Fruit fly (Drosophila melanogaster) whole organism, embryonic: ENCODE measurements around the gene vas.

Experiments used
- Aef1 ChIP-seq: fragments of 200-800 bp; sonication (Bioruptor generic); IDR thresholded peaks from 3 replicates; pipeline ENCODE4 v1.3.6; 2022; ENCODE audit warnings: missing biosample characterization, missing genetic modification characterization
- B-H2 ChIP-seq: fragments of 200-800 bp; sonication (Bioruptor generic); optimal IDR thresholded peaks from 2 replicates; lab custom pipeline; 2018; ENCODE audit warnings: missing biosample characterization, mild to moderate bottlenecking, missing genetic modification characterization
- BEAF-32 ChIP-seq: fragments of 200-800 bp; sonication (Bioruptor generic); optimal IDR thresholded peaks from 3 replicates; lab custom pipeline; 2017; ENCODE audit warnings: missing biosample characterization, missing genetic modification characterization, mild to moderate bottlenecking, moderate library complexity, missing genetic modification reagents
- CG10209 ChIP-seq: fragments of 200-800 bp; sonication (Bioruptor generic); optimal IDR thresholded peaks from 3 replicates; lab custom pipeline; 2017; ENCODE audit warnings: missing biosample characterization, mild to moderate bottlenecking, missing genetic modification characterization, missing genetic modification reagents
- CG11723 ChIP-seq: fragments of 200-800 bp; sonication (Bioruptor generic); optimal IDR thresholded peaks from 2 replicates; lab custom pipeline; 2017; ENCODE audit warnings: missing biosample characterization, mild to moderate bottlenecking, missing genetic modification characterization
- CG13296 ChIP-seq: fragments of 200-800 bp; sonication (Bioruptor generic); optimal IDR thresholded peaks from 3 replicates; lab custom pipeline; 2018; ENCODE audit warnings: missing biosample characterization, mild to moderate bottlenecking, missing genetic modification characterization
- CG13775 ChIP-seq: fragments of 200-800 bp; sonication (Bioruptor generic); optimal IDR thresholded peaks from 3 replicates; lab custom pipeline; 2017; ENCODE audit warnings: missing biosample characterization, mild to moderate bottlenecking, missing genetic modification characterization
- CG15269 ChIP-seq: fragments of 200-800 bp; sonication (Bioruptor generic); optimal IDR thresholded peaks from 2 replicates; lab custom pipeline; 2018; ENCODE audit warnings: missing biosample characterization, mild to moderate bottlenecking, missing genetic modification characterization, moderate library complexity
- CG1529 ChIP-seq: fragments of 200-800 bp; sonication (Bioruptor generic); optimal IDR thresholded peaks from 3 replicates; lab custom pipeline; 2018; ENCODE audit warnings: missing biosample characterization, missing genetic modification characterization
- CG15514 ChIP-seq: fragments of 200-800 bp; sonication (Bioruptor generic); optimal IDR thresholded peaks from 3 replicates; lab custom pipeline; 2017; ENCODE audit warnings: missing biosample characterization, missing genetic modification characterization, mild to moderate bottlenecking, moderate library complexity, missing genetic modification reagents
- CG17612 ChIP-seq: fragments of 200-800 bp; sonication (Bioruptor generic); IDR thresholded peaks from 2 replicates; pipeline ENCODE4 v1.3.6; 2022; ENCODE audit warnings: missing biosample characterization, missing genetic modification characterization
- CG17829 ChIP-seq: fragments of 200-800 bp; optimal IDR thresholded peaks from 2 replicates; lab custom pipeline; 2019; ENCODE audit warnings: missing biosample characterization, mild to moderate bottlenecking, missing genetic modification characterization, moderate library complexity
- CG17912 ChIP-seq: fragments of 200-800 bp; sonication (Bioruptor generic); optimal IDR thresholded peaks from 2 replicates; lab custom pipeline; 2018; ENCODE audit warnings: missing biosample characterization, mild to moderate bottlenecking, missing genetic modification characterization
- CG2116 ChIP-seq: fragments of 200-800 bp; sonication (Bioruptor generic); optimal IDR thresholded peaks from 3 replicates; lab custom pipeline; 2018; ENCODE audit warnings: missing biosample characterization, mild to moderate bottlenecking, missing genetic modification characterization
- CG32532 ChIP-seq: fragments of 200-800 bp; sonication (Bioruptor generic); IDR thresholded peaks from 2 replicates; pipeline ENCODE4 v1.3.6; 2022; ENCODE audit warnings: missing biosample characterization, missing genetic modification characterization
- CG6791 ChIP-seq: fragments of 200-800 bp; sonication (Bioruptor generic); IDR thresholded peaks from 3 replicates; pipeline ENCODE4 v1.3.6; 2022; ENCODE audit warnings: missing biosample characterization, missing genetic modification characterization; ENCODE audit not compliant: partially characterized antibody
- CG7271 ChIP-seq: fragments of 200-800 bp; sonication (Bioruptor generic); optimal IDR thresholded peaks from 2 replicates; lab custom pipeline; 2018; ENCODE audit warnings: missing biosample characterization, mild to moderate bottlenecking, missing genetic modification characterization, moderate library complexity
- CG7839 ChIP-seq: fragments of 200-800 bp; sonication (Bioruptor generic); optimal IDR thresholded peaks from 3 replicates; lab custom pipeline; 2018; ENCODE audit warnings: missing biosample characterization, mild to moderate bottlenecking, missing genetic modification characterization, moderate library complexity
- CG8924 ChIP-seq: fragments of 200-800 bp; optimal IDR thresholded peaks from 3 replicates; lab custom pipeline; 2019; ENCODE audit warnings: missing biosample characterization, mild to moderate bottlenecking, missing genetic modification characterization, moderate library complexity
- CG9215 ChIP-seq: fragments of 200-800 bp; sonication (Bioruptor generic); IDR thresholded peaks from 2 replicates; pipeline ENCODE4 v1.3.6; 2022; ENCODE audit warnings: missing biosample characterization, missing genetic modification characterization
- CG9437 ChIP-seq: fragments of 200-800 bp; sonication (Bioruptor generic); optimal IDR thresholded peaks from 2 replicates; lab custom pipeline; 2018; ENCODE audit warnings: missing biosample characterization, mild to moderate bottlenecking, missing genetic modification characterization
- CG9727 ChIP-seq: fragments of 200-800 bp; sonication (Bioruptor generic); optimal IDR thresholded peaks from 3 replicates; lab custom pipeline; 2017; ENCODE audit warnings: missing biosample characterization, mild to moderate bottlenecking, missing genetic modification characterization
- D19B ChIP-seq: fragments of 200-800 bp; sonication (Bioruptor generic); optimal IDR thresholded peaks from 2 replicates; lab custom pipeline; 2017; ENCODE audit warnings: missing biosample characterization, mild to moderate bottlenecking, missing genetic modification characterization
- Doc2 ChIP-seq: fragments of 200-800 bp; sonication (Bioruptor generic); IDR thresholded peaks from 2 replicates; pipeline ENCODE4 v1.3.6; 2022; ENCODE audit warnings: missing biosample characterization, missing genetic modification characterization
- E2f1 ChIP-seq: fragments of 200-800 bp; sonication (Bioruptor generic); IDR thresholded peaks from 2 replicates; pipeline ENCODE4 v1.3.6; 2022; ENCODE audit warnings: missing biosample characterization, missing genetic modification characterization
- HmgZ ChIP-seq: fragments of 200-800 bp; sonication (Bioruptor generic); optimal IDR thresholded peaks from 2 replicates; lab custom pipeline; 2018; ENCODE audit warnings: missing biosample characterization, mild to moderate bottlenecking, missing genetic modification characterization
- Hmr ChIP-seq: fragments of 200-800 bp; sonication (Bioruptor generic); optimal IDR thresholded peaks from 3 replicates; lab custom pipeline; 2017; ENCODE audit warnings: mild to moderate bottlenecking, missing biosample characterization, missing genetic modification reagents, missing genetic modification characterization
- NK7.1 ChIP-seq: fragments of 200-800 bp; sonication (Bioruptor generic); optimal IDR thresholded peaks from 3 replicates; lab custom pipeline; 2016; ENCODE audit warnings: missing biosample characterization, missing genetic modification characterization
- Side ChIP-seq: fragments of 200-800 bp; sonication (Bioruptor generic); optimal IDR thresholded peaks from 2 replicates; lab custom pipeline; 2016; ENCODE audit warnings: missing biosample characterization, missing genetic modification characterization
- bbx ChIP-seq: fragments of 200-800 bp; sonication (Bioruptor generic); IDR thresholded peaks from 2 replicates; pipeline ENCODE4 v1.3.6; 2022; ENCODE audit warnings: missing biosample characterization, missing genetic modification characterization; ENCODE audit not compliant: partially characterized antibody
- cad ChIP-seq: fragments of >200 bp; optimal IDR thresholded peaks from 2 replicates; lab custom pipeline; 2017; ENCODE audit warnings: missing biosample characterization, missing genetic modification characterization
- chinmo ChIP-seq: fragments of 200-800 bp; sonication (Bioruptor generic); IDR thresholded peaks from 4 replicates; pipeline ENCODE4 v1.3.6; 2022; ENCODE audit warnings: missing biosample characterization, missing genetic modification characterization; ENCODE audit not compliant: partially characterized antibody
- dmrt11E ChIP-seq: fragments of 200-800 bp; sonication (Bioruptor generic); optimal IDR thresholded peaks from 3 replicates; lab custom pipeline; 2018; ENCODE audit warnings: missing biosample characterization, mild to moderate bottlenecking, missing genetic modification characterization, moderate library complexity
- dpn ChIP-seq, 2 experiments: fragments of 200-800 bp; sonication (Bioruptor generic); optimal IDR thresholded peaks; 3 replicates each; lab custom pipeline; 2016; ENCODE audit warnings: missing biosample characterization in 2 of 2, missing genetic modification characterization in 2 of 2
- ind ChIP-seq: fragments of 200-800 bp; sonication (Bioruptor generic); optimal IDR thresholded peaks from 3 replicates; lab custom pipeline; 2016; ENCODE audit warnings: missing biosample characterization, missing genetic modification characterization
- ken ChIP-seq: fragments of 200-800 bp; sonication (Bioruptor generic); IDR thresholded peaks from 3 replicates; pipeline ENCODE4 v1.3.6; 2022; ENCODE audit warnings: missing biosample characterization, missing genetic modification characterization
- otp ChIP-seq: fragments of 200-800 bp; sonication (Bioruptor generic); IDR thresholded peaks from 3 replicates; pipeline ENCODE4, ENCODE4 v1.3.6; 2022; ENCODE audit warnings: missing biosample characterization, missing genetic modification characterization
- pb ChIP-seq: fragments of 200-800 bp; sonication (Bioruptor generic); optimal IDR thresholded peaks from 3 replicates; lab custom pipeline; 2016; ENCODE audit warnings: missing biosample characterization, missing genetic modification characterization
- pho ChIP-seq: fragments of 200-800 bp; sonication (Bioruptor generic); optimal IDR thresholded peaks from 2 replicates; lab custom pipeline; 2016; ENCODE audit warnings: missing biosample characterization, missing genetic modification characterization
- prd ChIP-seq, 3 experiments: fragments of >200 bp in 2 of 3; fragments of 200-800 bp in 1 of 3; sonication (Bioruptor generic) in 1 of 3; optimal IDR thresholded peaks in 2 of 3; IDR thresholded peaks in 1 of 3; 2 replicates in 2 of 3; 3 replicates in 1 of 3; pipeline versions ENCODE4 v1.3.6 to Lab custom; 2017 to 2022; ENCODE audit warnings: missing biosample characterization in 1 of 3, missing genetic modification characterization in 1 of 3
- rib ChIP-seq: fragments of 200-800 bp; sonication (Bioruptor generic); IDR thresholded peaks from 2 replicates; pipeline ENCODE4 v1.3.6; 2022; ENCODE audit warnings: missing biosample characterization, missing genetic modification characterization
- slbo ChIP-seq: fragments of 200-800 bp; sonication (Bioruptor generic); IDR thresholded peaks from 2 replicates; pipeline ENCODE4 v1.3.6; 2022; ENCODE audit warnings: missing biosample characterization, missing genetic modification characterization
- so ChIP-seq: fragments of 200-800 bp; sonication (Bioruptor generic); IDR thresholded peaks from 3 replicates; pipeline ENCODE4 v1.3.6; 2022; ENCODE audit warnings: missing biosample characterization, missing genetic modification characterization
- tin ChIP-seq: fragments of 200-800 bp; sonication (Bioruptor generic); optimal IDR thresholded peaks from 3 replicates; lab custom pipeline; 2016; ENCODE audit warnings: missing biosample characterization, missing genetic modification characterization
- trem ChIP-seq: fragments of 200-800 bp; optimal IDR thresholded peaks from 3 replicates; lab custom pipeline; 2019; ENCODE audit warnings: missing biosample characterization, mild to moderate bottlenecking, missing genetic modification characterization, moderate library complexity
- zen ChIP-seq: fragments of 200-800 bp; sonication (Bioruptor generic); optimal IDR thresholded peaks from 3 replicates; lab custom pipeline; 2018; ENCODE audit warnings: missing biosample characterization, mild to moderate bottlenecking, missing genetic modification characterization, moderate library complexity
- zen2 ChIP-seq: fragments of 200-800 bp; sonication (Bioruptor generic); IDR thresholded peaks from 3 replicates; pipeline ENCODE4 v1.3.6; 2022; ENCODE audit warnings: missing biosample characterization, missing genetic modification characterization; ENCODE audit not compliant: partially characterized antibody
- zfh2 ChIP-seq: fragments of 200-800 bp; sonication (Bioruptor generic); optimal IDR thresholded peaks from 2 replicates; lab custom pipeline; 2016; ENCODE audit warnings: missing biosample characterization, missing genetic modification characterization

Gene vas

dm6 chr2L:15113234-15113916, 51.9 kb downstream of the vas start, which contains the start of gene stc (continued):
- TF ChIP-seq so (GFP tag; lab: Robert Waterston, UW), result no peak
- TF ChIP-seq bbx, result peak; percentile 85
- TF ChIP-seq E2f1 (GFP tag; lab: Robert Waterston, UW), result peak; percentile 40; the same call in 1 of the 2 replicates
- TF ChIP-seq CG32532, result peak; percentile 66; the same call in 1 of the 2 replicates
- TF ChIP-seq trem (tag; lab: Kevin White, UChicago), result peak; percentile 100
- peak; percentile 28 for TF ChIP-seq NK7.1 (GFP tag; lab: Kevin White, UChicago)
- peak; percentile 36 for TF ChIP-seq ind (GFP tag; lab: Kevin White, UChicago)
- TF ChIP-seq ken (GFP tag; lab: Robert Waterston, UW), result peak; percentile 35; the same call in 1 of the 3 replicates
- TF ChIP-seq CG17912 (GFP tag; lab: Kevin White, UChicago), result no peak
- no peak for TF ChIP-seq CG11723 (GFP tag; lab: Kevin White, UChicago)
- TF ChIP-seq CG7839 (tag; lab: Kevin White, UChicago), result no peak
- peak; percentile 5 for TF ChIP-seq CG13775
- peak; percentile 74 for TF ChIP-seq CG2116 (GFP tag; lab: Kevin White, UChicago)
- no peak for TF ChIP-seq CG7271 (tag; lab: Kevin White, UChicago)
- no peak for TF ChIP-seq prd (optimal IDR thresholded peaks at IDR 0.05; lab: Kevin White, UChicago)
- no peak for TF ChIP-seq prd (GFP tag; IDR thresholded peaks at IDR 0.05; lab: Robert Waterston, UW)
- peak; percentile 57 for TF ChIP-seq zen (tag; lab: Kevin White, UChicago)
- TF ChIP-seq D19B (GFP tag; lab: Kevin White, UChicago), result no peak
- TF ChIP-seq pho, result peak; percentile 49
- TF ChIP-seq CG15514 (GFP tag; lab: Kevin White, UChicago), result peak; percentile 80
- peak; percentile 38 for TF ChIP-seq Side (GFP tag; lab: Kevin White, UChicago)
- TF ChIP-seq CG17612 (GFP tag; lab: Robert Waterston, UW), result no peak
- peak; percentile 61 for TF ChIP-seq B-H2 (GFP tag; lab: Kevin White, UChicago)
- peak; percentile 9; the same call in 1 of the 3 replicates for TF ChIP-seq otp (GFP tag; lab: Robert Waterston, UW)
- peak; percentile 82 for TF ChIP-seq HmgZ (tag; lab: Kevin White, UChicago)
- peak; percentile 64 for TF ChIP-seq slbo (GFP tag; lab: Robert Waterston, UW)
- no peak for TF ChIP-seq CG15269
- TF ChIP-seq chinmo (GFP tag; lab: Robert Waterston, UW), result 0 out of 4 replicates have a peak, but pooled peaks have one; percentile 68
- no peak for TF ChIP-seq Doc2
- TF ChIP-seq CG17829 (tag; lab: Kevin White, UChicago), result peak; percentile 64
- TF ChIP-seq cad (GFP tag; lab: Kevin White, UChicago), result peak; percentile 10
- no peak; the same call in 1 of the 2 replicates for TF ChIP-seq CG9215
- no peak for TF ChIP-seq CG9437 (GFP tag; lab: Kevin White, UChicago)
- peak; percentile 37 for TF ChIP-seq dmrt11E (tag; lab: Kevin White, UChicago)
- peak; percentile 39 for TF ChIP-seq CG10209 (GFP tag; lab: Kevin White, UChicago)
- TF ChIP-seq Hmr (GFP tag; lab: Kevin White, UChicago), result peak; percentile 49
- peak; percentile 67 for TF ChIP-seq zen2 (GFP tag; lab: Robert Waterston, UW)
- TF ChIP-seq CG8924 (tag; lab: Kevin White, UChicago), result peak; percentile 68
- TF ChIP-seq CG9727, result peak; percentile 20
- TF ChIP-seq pb (GFP tag; lab: Kevin White, UChicago), result no peak
- peak; percentile 44 for TF ChIP-seq tin (GFP tag; lab: Kevin White, UChicago)
- TF ChIP-seq CG13296 (GFP tag; lab: Kevin White, UChicago), result no peak
- peak; percentile 51 for TF ChIP-seq zfh2 (GFP tag; lab: Kevin White, UChicago)
- peak; percentile 89 for TF ChIP-seq CG6791 (GFP tag; lab: Robert Waterston, UW)
- TF ChIP-seq Aef1 (GFP tag; lab: Robert Waterston, UW), result peak; percentile 18; the same call in 1 of the 3 replicates
- peak; percentile 75 for TF ChIP-seq BEAF-32 (GFP tag; lab: Kevin White, UChicago)
- TF ChIP-seq CG1529 (GFP tag; lab: Kevin White, UChicago), result no peak
- TF ChIP-seq rib (GFP tag; lab: Robert Waterston, UW), result no peak
- peak; percentile 66 to 74 for TF ChIP-seq dpn (GFP tag; optimal IDR thresholded peaks at IDR 0.05; lab: Kevin White, UChicago)
